Fruit fly (Drosophila melanogaster): ENCODE data around the gene CG12056.

- no peak for TF ChIP-seq CG10348 (GFP tag; IDR thresholded peaks at IDR 0.05)
- no peak for TF ChIP-seq CG12605 (GFP tag; IDR thresholded peaks at IDR 0.05)
- TF ChIP-seq Ets98B (GFP tag; IDR thresholded peaks at IDR 0.05), result peak; percentile 23; the same call in 1 of the 2 replicates
Measured at dm6 chrX:9155134-9155533, 37.3 kb upstream of the CG12056 start.
